Worm (Caenorhabditis elegans) whole organism, mixed stage, embryonic: ENCODE data around the gene C10A4.4.

Experiments
- cnd-1 ChIP-seq: fragments of 200-800 bp; sonication (Bioruptor generic); optimal IDR thresholded peaks from 2 replicates; lab custom pipeline; 2018; ENCODE audit warnings: mild to moderate bottlenecking, missing genetic modification characterization, missing compliant biosample characterization
- drap-1 ChIP-seq: fragments of 200-800 bp; sonication (Bioruptor generic); optimal IDR thresholded peaks from 3 replicates; lab custom pipeline; 2018; ENCODE audit warnings: mild to moderate bottlenecking, missing genetic modification characterization, missing compliant biosample characterization
- nhr-2 ChIP-seq: fragments of 150-350 bp; optimal IDR thresholded peaks from 2 replicates; lab custom pipeline; 2014; ENCODE audit warnings: missing biosample characterization, missing genetic modification characterization
- zip-8 ChIP-seq: fragments of 150-350 bp; optimal IDR thresholded peaks from 2 replicates; lab custom pipeline; 2014; ENCODE audit warnings: missing biosample characterization, missing genetic modification characterization

The C10A4.4 gene

DNA sequence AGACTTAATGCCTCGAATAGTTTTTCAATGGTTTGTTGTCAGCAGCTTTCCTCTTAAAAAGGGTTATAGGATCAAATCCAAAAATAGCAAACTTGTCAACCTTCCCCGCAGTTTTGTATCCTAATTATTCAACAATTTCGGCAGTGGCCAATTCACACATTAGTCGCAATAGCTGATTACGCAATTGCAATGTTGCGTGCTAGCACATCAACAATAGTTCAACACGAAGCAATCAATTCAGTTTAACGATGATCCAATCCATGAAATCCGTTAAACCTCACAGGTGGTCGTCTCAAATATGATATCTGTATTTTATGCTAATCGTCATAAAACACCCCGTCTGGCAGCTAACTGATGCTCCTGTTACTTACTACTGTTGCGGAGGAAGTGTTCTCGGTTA lies 51.7 kb downstream of the C10A4.4 start:
- TF ChIP-seq nhr-2 (peak; percentile 79), zip-8 (tag; lab: Kevin White, UChicago) (peak; percentile 66), drap-1 (GFP tag; lab: Kevin White, UChicago) (no peak), cnd-1 (tag; lab: Kevin White, UChicago) (peak; percentile 5)
- TF ChIP-seq, all 35 proteins: peak for 3
